Worm (Caenorhabditis elegans) whole organism, late embryonic: ENCODE results near the gene C33D9.3.

Source experiments
- ama-1 ChIP-seq: fragments of 150-350 bp; optimal IDR thresholded peaks from 2 replicates; lab custom pipeline; 2014
- ceh-18 ChIP-seq: sonication (generic microtip); optimal IDR thresholded peaks from 2 replicates; lab custom pipeline; 2016; ENCODE audit warnings: missing genetic modification characterization, missing compliant biosample characterization
- ceh-6 ChIP-seq: fragments of 200-800 bp; sonication (Bioruptor generic); optimal IDR thresholded peaks from 2 replicates; lab custom pipeline; 2018; ENCODE audit warnings: mild to moderate bottlenecking, missing genetic modification characterization, missing compliant biosample characterization
- eyg-1 ChIP-seq: sonication (generic microtip); optimal IDR thresholded peaks from 2 replicates; lab custom pipeline; 2016; ENCODE audit warnings: missing genotype, missing genetic modification characterization, missing compliant biosample characterization
- hlh-15 ChIP-seq: sonication (generic microtip); optimal IDR thresholded peaks from 2 replicates; lab custom pipeline; 2016; ENCODE audit warnings: missing genetic modification characterization, missing compliant biosample characterization
- nhr-11 ChIP-seq: fragments of 150-350 bp; optimal IDR thresholded peaks from 2 replicates; lab custom pipeline; 2014; ENCODE audit warnings: missing biosample characterization, missing genetic modification characterization
- pqm-1 ChIP-seq: sonication (generic microtip); optimal IDR thresholded peaks from 2 replicates; lab custom pipeline; 2016; ENCODE audit warnings: missing genetic modification characterization, missing compliant biosample characterization

ce11 chrIV:8824145-8824833 is 31.6 kb upstream of the C33D9.3 start, which contains the start of the genes col-117 and col-3:
- TF ChIP-seq pqm-1 (tag; lab: Kevin White, UChicago) (no peak), hlh-15 (no peak), ceh-6 (GFP tag; lab: Kevin White, UChicago) (no peak), ceh-18 (tag; lab: Kevin White, UChicago) (no peak), ama-1 (lab: Kevin White, UChicago) (no peak), nhr-11 (tag; lab: Kevin White, UChicago) (no peak), eyg-1 (tag; lab: Kevin White, UChicago) (no peak)
